Fruit fly (Drosophila melanogaster) whole organism, embryonic: ENCODE data around the gene Glys.

Experiments used
- Aef1 ChIP-seq: fragments of 200-800 bp; sonication (Bioruptor generic); IDR thresholded peaks from 3 replicates; pipeline ENCODE4 v1.3.6; 2022; ENCODE audit warnings: missing biosample characterization, missing genetic modification characterization
- CG10366 ChIP-seq: fragments of 200-800 bp; sonication (Bioruptor generic); IDR thresholded peaks from 2 replicates; pipeline ENCODE4 v1.3.6; 2022; ENCODE audit warnings: missing biosample characterization, missing genetic modification characterization
- CG11504 ChIP-seq: fragments of 200-800 bp; sonication (Bioruptor generic); optimal IDR thresholded peaks from 3 replicates; lab custom pipeline; 2019; ENCODE audit warnings: missing biosample characterization, mild to moderate bottlenecking, missing genetic modification characterization, moderate library complexity
- CG12236 ChIP-seq: fragments of 200-800 bp; sonication (Bioruptor generic); optimal IDR thresholded peaks from 2 replicates; lab custom pipeline; 2016; ENCODE audit warnings: missing biosample characterization, missing genetic modification characterization
- CG13894 ChIP-seq: fragments of 200-800 bp; sonication (Bioruptor generic); optimal IDR thresholded peaks from 3 replicates; lab custom pipeline; 2018; ENCODE audit warnings: missing biosample characterization, mild to moderate bottlenecking, missing genetic modification characterization, moderate library complexity
- CG15696 ChIP-seq: fragments of 200-800 bp; sonication (Bioruptor generic); optimal IDR thresholded peaks from 2 replicates; lab custom pipeline; 2019; ENCODE audit warnings: missing biosample characterization, mild to moderate bottlenecking, missing genetic modification characterization, moderate library complexity
- CG17328 ChIP-seq: fragments of 200-800 bp; sonication (Bioruptor generic); IDR thresholded peaks from 2 replicates; pipeline ENCODE4 v1.3.6; 2022; ENCODE audit warnings: missing biosample characterization, missing genetic modification characterization
- CG17612 ChIP-seq: fragments of 200-800 bp; sonication (Bioruptor generic); IDR thresholded peaks from 2 replicates; pipeline ENCODE4 v1.3.6; 2022; ENCODE audit warnings: missing biosample characterization, missing genetic modification characterization
- CG18619 ChIP-seq: fragments of 200-800 bp; sonication (Bioruptor generic); optimal IDR thresholded peaks from 3 replicates; lab custom pipeline; 2017; ENCODE audit warnings: missing biosample characterization, mild to moderate bottlenecking, missing genetic modification characterization
- CG2678 ChIP-seq: fragments of 200-800 bp; sonication (Bioruptor generic); optimal IDR thresholded peaks from 3 replicates; lab custom pipeline; 2019; ENCODE audit warnings: missing biosample characterization, mild to moderate bottlenecking, missing genetic modification characterization, moderate library complexity
- CG6175 ChIP-seq: fragments of 200-800 bp; sonication (Bioruptor generic); IDR thresholded peaks from 3 replicates; pipeline ENCODE4 v1.3.6; 2022; ENCODE audit warnings: missing biosample characterization, missing genetic modification characterization
- CG6254 ChIP-seq: fragments of 200-800 bp; sonication (Bioruptor generic); optimal IDR thresholded peaks from 3 replicates; lab custom pipeline; 2017; ENCODE audit warnings: mild to moderate bottlenecking, missing biosample characterization, missing genetic modification reagents, missing genetic modification characterization
- CG6683 ChIP-seq: fragments of 200-800 bp; sonication (Bioruptor generic); optimal IDR thresholded peaks from 2 replicates; lab custom pipeline; 2017; ENCODE audit warnings: missing biosample characterization, mild to moderate bottlenecking, missing genetic modification characterization, missing genetic modification reagents
- CG8478 ChIP-seq: fragments of >200 bp; optimal IDR thresholded peaks from 2 replicates; lab custom pipeline; 2018
- Deaf1 ChIP-seq: fragments of 200-800 bp; optimal IDR thresholded peaks from 3 replicates; lab custom pipeline; 2019; ENCODE audit warnings: missing biosample characterization, mild to moderate bottlenecking, missing genetic modification characterization, moderate library complexity
- Drgx ChIP-seq: fragments of 200-800 bp; sonication (Bioruptor generic); IDR thresholded peaks from 2 replicates; pipeline ENCODE4 v1.3.6; 2022; ENCODE audit warnings: missing biosample characterization, missing genetic modification characterization
- ERR ChIP-seq: fragments of 200-800 bp; sonication (Bioruptor generic); optimal IDR thresholded peaks from 2 replicates; lab custom pipeline; 2016; ENCODE audit warnings: missing biosample characterization, missing genetic modification characterization
- Fer3 ChIP-seq: fragments of 200-800 bp; sonication (Bioruptor generic); optimal IDR thresholded peaks from 2 replicates; lab custom pipeline; 2018; ENCODE audit warnings: missing biosample characterization, mild to moderate bottlenecking, missing genetic modification characterization, moderate library complexity
- HLH54F ChIP-seq: fragments of 200-800 bp; sonication (Bioruptor generic); optimal IDR thresholded peaks from 3 replicates; lab custom pipeline; 2016; ENCODE audit warnings: missing biosample characterization, missing genetic modification characterization
- Hr39 ChIP-seq: fragments of >200 bp; optimal IDR thresholded peaks from 2 replicates; lab custom pipeline; 2017
- Kr ChIP-seq: fragments of 200-800 bp; sonication (Bioruptor generic); optimal IDR thresholded peaks from 2 replicates; lab custom pipeline; 2017; ENCODE audit warnings: missing biosample characterization, mild to moderate bottlenecking, missing genetic modification characterization
- Med ChIP-seq: fragments of 200-800 bp; sonication (Bioruptor generic); peaks from one replicate; lab custom pipeline; 2016; ENCODE audit warnings: missing biosample characterization, missing genetic modification characterization, mild to moderate bottlenecking, inconsistent platforms, moderate library complexity
- Mes4 ChIP-seq: fragments of 200-800 bp; sonication (Bioruptor generic); optimal IDR thresholded peaks from 2 replicates; lab custom pipeline; 2016; ENCODE audit warnings: missing biosample characterization, missing genetic modification characterization
- NFAT ChIP-seq: fragments of 200-800 bp; sonication (Bioruptor generic); IDR thresholded peaks from 2 replicates; pipeline ENCODE4 v1.3.6; 2022; ENCODE audit warnings: missing biosample characterization, missing genetic modification characterization
- Poxn ChIP-seq: fragments of 200-800 bp; sonication (Bioruptor generic); IDR thresholded peaks from 2 replicates; pipeline ENCODE4 v1.3.6; 2022; ENCODE audit warnings: missing biosample characterization, missing genetic modification characterization
- Sox102F ChIP-seq: fragments of 200-800 bp; sonication (Bioruptor generic); optimal IDR thresholded peaks from 2 replicates; lab custom pipeline; 2018; ENCODE audit warnings: missing biosample characterization, mild to moderate bottlenecking, missing genetic modification characterization, moderate library complexity
- bcd ChIP-seq: fragments of 200-800 bp; sonication (Bioruptor generic); optimal IDR thresholded peaks from 2 replicates; lab custom pipeline; 2017; ENCODE audit warnings: missing biosample characterization, mild to moderate bottlenecking, missing genetic modification characterization
- br ChIP-seq: fragments of >200 bp; optimal IDR thresholded peaks from 2 replicates; lab custom pipeline; 2017
- bsh ChIP-seq, 2 experiments: fragments of 200-800 bp; sonication (Bioruptor generic); optimal IDR thresholded peaks; 2 replicates each; lab custom pipeline; 2017 to 2018; ENCODE audit warnings: mild to moderate bottlenecking in 2 of 2, missing biosample characterization in 2 of 2, missing genetic modification characterization in 2 of 2, moderate library complexity in 1 of 2
- da ChIP-seq: fragments of 200-800 bp; sonication (Bioruptor generic); optimal IDR thresholded peaks from 2 replicates; lab custom pipeline; 2016; ENCODE audit warnings: missing biosample characterization, missing genetic modification characterization
- dm ChIP-seq: fragments of 200-800 bp; sonication (Bioruptor generic); optimal IDR thresholded peaks from 3 replicates; lab custom pipeline; 2016; ENCODE audit warnings: missing biosample characterization, missing genetic modification characterization
- dmrt99B ChIP-seq: fragments of 200-800 bp; sonication (Bioruptor generic); optimal IDR thresholded peaks from 2 replicates; lab custom pipeline; 2018; ENCODE audit warnings: missing biosample characterization, mild to moderate bottlenecking, missing genetic modification characterization, moderate library complexity
- fd64A ChIP-seq: fragments of 200-800 bp; sonication (Bioruptor generic); optimal IDR thresholded peaks from 3 replicates; lab custom pipeline; 2018; ENCODE audit warnings: missing biosample characterization, mild to moderate bottlenecking, missing genetic modification characterization
- gem ChIP-seq: fragments of 200-800 bp; sonication (Bioruptor generic); optimal IDR thresholded peaks from 2 replicates; lab custom pipeline; 2019; ENCODE audit warnings: missing biosample characterization, mild to moderate bottlenecking, missing genetic modification characterization, moderate library complexity
- gsb ChIP-seq: fragments of 200-800 bp; sonication (Bioruptor generic); IDR thresholded peaks from 2 replicates; pipeline ENCODE4 v1.3.6; 2022; ENCODE audit warnings: missing biosample characterization, missing genetic modification characterization
- gt ChIP-seq: fragments of 200-800 bp; sonication (Bioruptor generic); IDR thresholded peaks from 2 replicates; pipeline ENCODE4 v1.3.6; 2022; ENCODE audit warnings: missing biosample characterization, missing genetic modification characterization
- her ChIP-seq: fragments of 200-800 bp; sonication (Bioruptor generic); optimal IDR thresholded peaks from 2 replicates; lab custom pipeline; 2016; ENCODE audit warnings: missing biosample characterization, missing genetic modification characterization
- luna ChIP-seq: fragments of 200-800 bp; sonication (Bioruptor generic); optimal IDR thresholded peaks from 2 replicates; lab custom pipeline; 2016; ENCODE audit warnings: missing biosample characterization, missing genetic modification characterization
- org-1 ChIP-seq: fragments of 200-800 bp; sonication (Bioruptor generic); optimal IDR thresholded peaks from 2 replicates; lab custom pipeline; 2017; ENCODE audit warnings: missing biosample characterization, missing genetic modification characterization
- ranshi ChIP-seq: fragments of 200-800 bp; sonication (Bioruptor generic); IDR thresholded peaks from 2 replicates; pipeline ENCODE4 v1.3.6; 2022; ENCODE audit warnings: missing biosample characterization, missing genetic modification characterization
- shn ChIP-seq: fragments of 200-800 bp; sonication (Bioruptor generic); optimal IDR thresholded peaks from 3 replicates; lab custom pipeline; 2016; ENCODE audit warnings: missing biosample characterization, missing genetic modification characterization
- slp2 ChIP-seq: fragments of 200-800 bp; sonication (Bioruptor generic); optimal IDR thresholded peaks from 2 replicates; lab custom pipeline; 2016; ENCODE audit warnings: missing biosample characterization, missing genetic modification characterization

Gene Glys

DNA sequence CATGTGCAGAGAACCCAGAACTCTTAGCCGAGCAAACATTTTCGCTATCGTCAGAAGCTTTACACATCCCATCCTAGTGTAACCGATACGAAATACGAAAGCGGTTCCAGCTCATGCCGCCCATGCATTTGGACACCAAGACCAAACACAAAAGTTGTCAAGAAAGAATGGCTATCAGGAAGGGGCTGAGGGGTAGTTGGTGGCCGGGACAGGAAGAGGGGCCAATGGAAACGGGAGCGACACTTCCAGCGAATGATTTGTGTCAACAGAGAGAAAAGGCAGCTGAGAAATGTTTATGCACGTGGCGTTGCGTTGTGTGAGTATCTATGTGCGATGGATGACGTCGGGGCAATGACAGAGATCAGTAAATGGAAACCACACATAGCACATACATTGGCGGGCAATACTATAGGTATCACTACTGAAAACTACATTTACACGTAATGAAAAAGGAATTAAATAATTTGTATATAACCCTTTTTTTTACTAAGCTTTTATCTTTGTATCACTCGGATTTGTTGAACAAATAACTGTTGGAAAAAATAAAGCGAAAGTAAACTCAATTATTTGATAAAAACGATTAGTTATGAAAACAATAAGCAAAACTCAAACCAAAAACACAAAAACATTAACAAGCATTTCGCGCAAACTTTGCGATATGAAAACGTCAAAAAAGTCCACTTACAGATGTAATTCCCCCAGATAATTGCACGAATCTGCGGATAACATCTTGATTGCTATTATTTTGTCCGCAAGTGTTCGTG lies 32.7 kb downstream of the Glys start (continued):
- no peak for TF ChIP-seq CG12236
- TF ChIP-seq ERR (GFP tag; lab: Kevin White, UChicago), result no peak
- TF ChIP-seq ranshi (GFP tag; lab: Robert Waterston, UW), result no peak
- TF ChIP-seq luna (GFP tag; lab: Kevin White, UChicago), result no peak
- TF ChIP-seq Poxn, result no peak

DNA sequence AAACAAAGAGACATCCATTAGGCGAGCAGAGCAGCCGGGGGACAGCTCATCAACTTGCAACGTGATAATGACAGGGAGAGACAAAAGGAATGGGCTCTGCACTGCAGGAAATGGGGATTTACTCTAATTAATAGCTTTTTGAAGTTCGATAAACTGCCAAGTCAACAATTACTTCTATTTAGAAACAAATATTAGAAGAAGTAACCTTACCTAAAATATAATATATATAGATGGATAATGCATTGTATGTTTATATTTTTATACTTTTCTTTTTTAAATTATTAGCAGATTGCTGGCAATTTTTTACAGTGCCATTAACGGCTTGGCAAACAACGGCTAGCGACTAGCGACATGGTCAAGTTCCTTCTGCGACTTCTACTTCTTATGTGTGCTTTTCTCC lies 33.7 kb downstream of the Glys start:
- no peak for TF ChIP-seq CG15696 (tag; lab: Kevin White, UChicago)
- TF ChIP-seq CG6254 (GFP tag; lab: Kevin White, UChicago), result no peak
- peak in 1 of 2 experiments; percentile 14 for TF ChIP-seq bsh (GFP tag; optimal IDR thresholded peaks at IDR 0.05; lab: Kevin White, UChicago)
- TF ChIP-seq her (GFP tag; lab: Kevin White, UChicago), result no peak
- TF ChIP-seq dmrt99B, result peak; percentile 1
- TF ChIP-seq bcd (GFP tag; lab: Kevin White, UChicago), result no peak
- no peak for TF ChIP-seq Kr (GFP tag; lab: Kevin White, UChicago)
- no peak for TF ChIP-seq CG13894 (tag; lab: Kevin White, UChicago)
- TF ChIP-seq slp2, result no peak
- no peak for TF ChIP-seq fd64A (GFP tag; lab: Kevin White, UChicago)
- TF ChIP-seq dm (GFP tag; lab: Kevin White, UChicago), result no peak
- TF ChIP-seq CG18619 (GFP tag; lab: Kevin White, UChicago), result no peak
- no peak for TF ChIP-seq Hr39
- TF ChIP-seq gt (GFP tag; lab: Robert Waterston, UW), result no peak
- no peak for TF ChIP-seq Deaf1
- no peak for TF ChIP-seq CG6683 (GFP tag; lab: Kevin White, UChicago)
- no peak for TF ChIP-seq NFAT
- no peak for TF ChIP-seq CG6175 (GFP tag; lab: Robert Waterston, UW)
- no peak for TF ChIP-seq CG17612 (GFP tag; lab: Robert Waterston, UW)
- no peak for TF ChIP-seq CG10366 (GFP tag; lab: Robert Waterston, UW)
- TF ChIP-seq shn (GFP tag; lab: Kevin White, UChicago), result no peak
- no peak for TF ChIP-seq CG8478 (lab: Kevin White, UChicago)
- no peak for TF ChIP-seq CG17328
- no peak for TF ChIP-seq gsb (GFP tag; lab: Robert Waterston, UW)
- no peak for TF ChIP-seq org-1 (GFP tag; lab: Kevin White, UChicago)
- no peak for TF ChIP-seq br
- TF ChIP-seq HLH54F, result no peak
- TF ChIP-seq Med (GFP tag; lab: Kevin White, UChicago), result peak; percentile 44
- peak; percentile 37; the same call in 1 of the 2 replicates for TF ChIP-seq Drgx (GFP tag; lab: Robert Waterston, UW)
- TF ChIP-seq da (GFP tag; lab: Kevin White, UChicago), result no peak
- TF ChIP-seq Mes4 (GFP tag; lab: Kevin White, UChicago), result no peak
- TF ChIP-seq CG11504 (tag; lab: Kevin White, UChicago), result peak; percentile 13
- no peak for TF ChIP-seq Sox102F (GFP tag; lab: Kevin White, UChicago)
- no peak for TF ChIP-seq Fer3 (tag; lab: Kevin White, UChicago)
- TF ChIP-seq Aef1, result no peak
- peak; percentile 3 for TF ChIP-seq CG2678 (tag; lab: Kevin White, UChicago)
- peak; percentile 13 for TF ChIP-seq gem (tag; lab: Kevin White, UChicago)
- TF ChIP-seq, all 482 proteins: peak for 7
